Worm (Caenorhabditis elegans): ENCODE data around the gene asna-1.

ce11 chrIII:8873045-8873457 is 21.8 kb upstream of the asna-1 start:
- no peak for TF ChIP-seq hmg-20 (GFP tag; IDR thresholded peaks at IDR 0.05)
- TF ChIP-seq egl-18 (GFP tag; IDR thresholded peaks at IDR 0.05): no peak
